Worm (Caenorhabditis elegans) whole organism, mixed stage, embryonic: ENCODE results near the gene C25E10.8.

Source experiments
- ceh-39 ChIP-seq: fragments of 150-350 bp; optimal IDR thresholded peaks from 2 replicates; lab custom pipeline; 2014; ENCODE audit warnings: missing biosample characterization, missing genetic modification characterization
- ces-1 ChIP-seq: fragments of 150-350 bp; optimal IDR thresholded peaks from 2 replicates; lab custom pipeline; 2014; ENCODE audit warnings: missing biosample characterization, missing genetic modification reagents, missing genetic modification characterization
- elt-1 ChIP-seq: sonication (generic microtip); optimal IDR thresholded peaks from 2 replicates; lab custom pipeline; 2017; ENCODE audit warnings: missing genetic modification characterization, mild to moderate bottlenecking, missing compliant biosample characterization, antibody characterized with exemption, moderate library complexity, borderline replicate concordance; ENCODE audit not compliant: insufficient read depth
- elt-3 ChIP-seq: fragments of 150-350 bp; optimal IDR thresholded peaks from 2 replicates; lab custom pipeline; 2014; ENCODE audit warnings: missing biosample characterization, missing genetic modification characterization
- lin-13 ChIP-seq: fragments of 150-350 bp; optimal IDR thresholded peaks from 2 replicates; lab custom pipeline; 2014; ENCODE audit warnings: missing biosample characterization, missing genetic modification characterization
- lsy-2 ChIP-seq: fragments of 150-350 bp; optimal IDR thresholded peaks from 2 replicates; lab custom pipeline; 2014; ENCODE audit warnings: missing biosample characterization, missing genetic modification characterization
- nhr-2 ChIP-seq: fragments of 150-350 bp; optimal IDR thresholded peaks from 2 replicates; lab custom pipeline; 2014; ENCODE audit warnings: missing biosample characterization, missing genetic modification characterization
- nhr-237 ChIP-seq: fragments of 150-350 bp; optimal IDR thresholded peaks from 2 replicates; lab custom pipeline; 2014; ENCODE audit warnings: missing biosample characterization, missing genetic modification characterization
- tbx-8 ChIP-seq: fragments of 200-800 bp; sonication (Bioruptor generic); optimal IDR thresholded peaks from 2 replicates; lab custom pipeline; 2018; ENCODE audit warnings: mild to moderate bottlenecking, missing genetic modification characterization, moderate library complexity, missing compliant biosample characterization
- unc-39 ChIP-seq: fragments of 150-350 bp; optimal IDR thresholded peaks from 2 replicates; lab custom pipeline; 2014; ENCODE audit warnings: missing biosample characterization, missing genetic modification characterization
- unc-62 ChIP-seq: fragments of 150-350 bp; optimal IDR thresholded peaks from 2 replicates; lab custom pipeline; 2014; ENCODE audit warnings: missing biosample characterization, missing genetic modification reagents, missing genetic modification characterization

- TF ChIP-seq lsy-2 (tag; lab: Kevin White, UChicago) = no peak
- TF ChIP-seq unc-62 (GFP tag; lab: Kevin White, UChicago) = no peak
- TF ChIP-seq lin-13 (tag; lab: Kevin White, UChicago) = no peak
- no peak for TF ChIP-seq elt-3
- TF ChIP-seq nhr-237 (tag; lab: Kevin White, UChicago) = no peak
- no peak for TF ChIP-seq tbx-8 (GFP tag; lab: Kevin White, UChicago)
- TF ChIP-seq unc-39 = no peak
- TF ChIP-seq ceh-39 (tag; lab: Kevin White, UChicago) = no peak
- no peak for TF ChIP-seq ces-1 (GFP tag; lab: Kevin White, UChicago)
- TF ChIP-seq elt-1 = no peak
- TF ChIP-seq nhr-2 (tag; lab: Kevin White, UChicago) = no peak
Measured at ce11 chrV:9067678-9068077, 13.8 kb upstream of the C25E10.8 start, which contains the start of gene fip-2.
